Fruit fly (Drosophila melanogaster) Kc167 (cell line): ENCODE results near the gene AstA-R1.

ENCODE experiments used
- Myc ChIP-seq: fragments of >200 bp; optimal IDR thresholded peaks from 2 replicates; lab custom pipeline; 2017; ENCODE audit warnings: missing external identifiers
- Sin3A ChIP-seq: fragments of >200 bp; optimal IDR thresholded peaks from 2 replicates; lab custom pipeline; 2018; ENCODE audit warnings: missing external identifiers
- h ChIP-seq: fragments of >200 bp; optimal IDR thresholded peaks from 3 replicates; lab custom pipeline; 2018; ENCODE audit warnings: missing external identifiers
- insv ChIP-seq: fragments of >200 bp; optimal IDR thresholded peaks from 3 replicates; lab custom pipeline; 2018; ENCODE audit warnings: missing external identifiers
- psq ChIP-seq: fragments of >200 bp; optimal IDR thresholded peaks from 2 replicates; lab custom pipeline; 2017; ENCODE audit warnings: missing external identifiers
- ttk ChIP-seq: sonication (Bioruptor generic); optimal IDR thresholded peaks from 2 replicates; lab custom pipeline; 2017; ENCODE audit warnings: missing external identifiers

The AstA-R1 gene

dm6 chrX:3687837-3688375, 113.6 kb downstream of the AstA-R1 start:
- no peak for TF ChIP-seq Sin3A (lab: Kevin White, UChicago)
- no peak for TF ChIP-seq insv (lab: Kevin White, UChicago)

- TF ChIP-seq Myc (lab: Kevin White, UChicago), result no peak
These were observed 114.2 kb downstream of the AstA-R1 start for dm6 chrX:3688576-3688975.

dm6 chrX:3689079-3689478, 114.7 kb downstream of the AstA-R1 start:
- TF ChIP-seq ttk, result no peak
- TF ChIP-seq psq (lab: Kevin White, UChicago), result no peak
- TF ChIP-seq insv (lab: Kevin White, UChicago), result no peak
- no peak for TF ChIP-seq h
- no peak for TF ChIP-seq Sin3A (lab: Kevin White, UChicago)
- no peak for TF ChIP-seq Myc (lab: Kevin White, UChicago)

- TF ChIP-seq insv (lab: Kevin White, UChicago) (no peak), Myc (lab: Kevin White, UChicago) (no peak), psq (lab: Kevin White, UChicago) (no peak), Sin3A (lab: Kevin White, UChicago) (no peak), ttk (no peak)
These were observed 116.3 kb downstream of the AstA-R1 start for dm6 chrX:3690631-3691030.

dm6 chrX:3691623-3692553, 117.6 kb downstream of the AstA-R1 start:
- TF ChIP-seq ttk, result no peak
- TF ChIP-seq h, result no peak
- TF ChIP-seq Myc (lab: Kevin White, UChicago), result no peak
- TF ChIP-seq Sin3A (lab: Kevin White, UChicago), result no peak
- TF ChIP-seq insv (lab: Kevin White, UChicago), result no peak
- no peak for TF ChIP-seq psq (lab: Kevin White, UChicago)

dm6 chrX:3693989-3694769, 119.8 kb downstream of the AstA-R1 start:
- TF ChIP-seq ttk (no peak), insv (lab: Kevin White, UChicago) (no peak), Myc (lab: Kevin White, UChicago) (no peak), psq (lab: Kevin White, UChicago) (no peak), h (no peak), Sin3A (lab: Kevin White, UChicago) (no peak)

dm6 chrX:3694770-3695145, 120.4 kb downstream of the AstA-R1 start:
- TF ChIP-seq psq (lab: Kevin White, UChicago) (no peak), insv (lab: Kevin White, UChicago) (no peak), Myc (lab: Kevin White, UChicago) (no peak), ttk (no peak), h (no peak), Sin3A (lab: Kevin White, UChicago) (no peak)

dm6 chrX:3695151-3695988, 121.0 kb downstream of the AstA-R1 start:
- TF ChIP-seq psq (lab: Kevin White, UChicago) (no peak), insv (lab: Kevin White, UChicago) (no peak), Sin3A (lab: Kevin White, UChicago) (no peak), ttk (no peak), h (no peak), Myc (lab: Kevin White, UChicago) (no peak)

- no peak for TF ChIP-seq insv (lab: Kevin White, UChicago)
- TF ChIP-seq Sin3A (lab: Kevin White, UChicago), result no peak
- no peak for TF ChIP-seq Myc (lab: Kevin White, UChicago)
- TF ChIP-seq h, result no peak
- no peak for TF ChIP-seq ttk
- no peak for TF ChIP-seq psq (lab: Kevin White, UChicago)
These were observed 122.3 kb downstream of the AstA-R1 start for dm6 chrX:3696540-3697206.

dm6 chrX:3704204-3704660, 129.9 kb downstream of the AstA-R1 start:
- no peak for TF ChIP-seq Myc (lab: Kevin White, UChicago)
- TF ChIP-seq Sin3A (lab: Kevin White, UChicago), result no peak
- TF ChIP-seq psq (lab: Kevin White, UChicago), result no peak
- no peak for TF ChIP-seq ttk
- TF ChIP-seq insv (lab: Kevin White, UChicago), result no peak
- TF ChIP-seq h, result no peak

- TF ChIP-seq insv (lab: Kevin White, UChicago) (no peak), Sin3A (lab: Kevin White, UChicago) (no peak), psq (lab: Kevin White, UChicago) (no peak), h (no peak), ttk (no peak), Myc (lab: Kevin White, UChicago) (no peak)
These were observed 136.3 kb downstream of the AstA-R1 start for dm6 chrX:3710531-3711084.
